Fruit fly (Drosophila melanogaster): ENCODE measurements around the gene opm.

DNA sequence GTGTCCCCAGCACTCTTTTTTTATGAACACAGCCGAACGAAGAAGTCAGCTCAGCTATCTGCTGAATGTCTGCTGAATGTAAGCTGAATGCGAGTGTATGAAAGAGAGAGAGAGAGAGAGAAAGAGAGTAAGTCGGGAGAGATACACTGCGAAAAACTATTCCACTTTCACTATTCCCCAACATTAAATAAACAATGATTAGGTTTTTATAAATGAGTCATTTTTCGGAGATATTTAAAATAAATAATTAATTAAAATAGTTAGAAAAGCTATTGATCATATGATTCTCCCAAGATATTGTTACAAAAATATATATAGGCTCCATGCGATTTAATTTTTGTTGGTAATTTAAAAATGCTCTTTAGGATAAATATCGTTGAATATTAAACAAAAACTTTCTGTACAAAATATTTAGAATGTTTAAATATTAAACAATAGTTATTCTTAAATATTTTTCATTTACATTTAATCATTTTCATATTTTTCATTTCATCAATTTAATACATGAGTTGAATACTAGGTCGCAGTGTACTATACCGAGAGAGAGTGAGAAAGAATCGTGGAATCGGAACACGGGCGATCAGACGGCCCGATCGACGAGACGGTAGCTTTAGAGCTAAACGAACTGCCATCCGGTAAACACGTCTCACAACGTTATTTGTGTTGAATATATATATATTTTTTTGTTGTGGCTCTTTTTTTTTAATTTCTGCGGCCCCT is 42.2 kb downstream of the opm start, which contains the start of gene be:
- no peak for TF ChIP-seq CG12071 (GFP tag; optimal IDR thresholded peaks at IDR 0.05)
- no peak for TF ChIP-seq B-H1 (GFP tag; IDR thresholded peaks at IDR 0.05)
- TF ChIP-seq Elba2 (GFP tag; optimal IDR thresholded peaks at IDR 0.05), result no peak
- TF ChIP-seq HLH4C (GFP tag; IDR thresholded peaks at IDR 0.05; ENCODE audit: partially characterized antibody), result no peak
- TF ChIP-seq HLH54F (GFP tag; optimal IDR thresholded peaks at IDR 0.05), result no peak
- peak; percentile 52 for TF ChIP-seq CG18599 (GFP tag; optimal IDR thresholded peaks at IDR 0.05)
- no peak for TF ChIP-seq NFAT (GFP tag; IDR thresholded peaks at IDR 0.05)
